Worm (Caenorhabditis elegans): ENCODE measurements around the gene cwp-1.

cwp-1 gene

DNA sequence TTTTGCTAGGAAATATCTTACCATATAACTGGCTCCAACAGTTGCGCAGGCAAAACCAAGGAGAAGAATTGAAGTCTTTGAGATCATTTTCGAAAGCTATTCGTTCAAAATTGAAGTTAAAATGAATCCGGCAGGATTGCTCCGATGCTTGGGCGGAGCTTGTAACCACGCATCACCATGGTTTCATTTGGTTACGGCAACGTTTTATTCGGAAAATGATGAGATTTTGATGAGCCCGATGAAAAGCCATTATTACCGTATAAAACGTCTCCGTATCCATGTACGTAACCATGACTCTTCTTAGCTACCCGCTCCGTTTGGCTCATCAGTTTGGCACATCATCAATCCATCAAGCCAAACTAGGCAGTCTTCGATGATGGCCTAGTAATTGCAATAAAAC, at the start of gene cwp-1:
TSS of gene cwp-1 (minus strand) at position 101 of the 400 bp plus-strand sequence.
- TF ChIP-seq sea-1 (GFP tag; conservative IDR thresholded peaks at IDR 0.05) (no peak), hmg-4 (GFP tag; optimal IDR thresholded peaks at IDR 0.05) (no peak), ceh-13 (GFP tag; optimal IDR thresholded peaks at IDR 0.05) (no peak), hmbx-1 (tag; optimal IDR thresholded peaks at IDR 0.05) (no peak), hnd-1 (tag; optimal IDR thresholded peaks at IDR 0.05) (no peak), F13C5.2 (tag; optimal IDR thresholded peaks at IDR 0.05) (no peak), scrt-1 (GFP tag; IDR thresholded peaks at IDR 0.05) (no peak), ama-1 (optimal IDR thresholded peaks at IDR 0.05) (no peak), flt-1 (GFP tag; IDR thresholded peaks at IDR 0.05) (no peak), tra-4 (tag; optimal IDR thresholded peaks at IDR 0.05) (no peak)

DNA sequence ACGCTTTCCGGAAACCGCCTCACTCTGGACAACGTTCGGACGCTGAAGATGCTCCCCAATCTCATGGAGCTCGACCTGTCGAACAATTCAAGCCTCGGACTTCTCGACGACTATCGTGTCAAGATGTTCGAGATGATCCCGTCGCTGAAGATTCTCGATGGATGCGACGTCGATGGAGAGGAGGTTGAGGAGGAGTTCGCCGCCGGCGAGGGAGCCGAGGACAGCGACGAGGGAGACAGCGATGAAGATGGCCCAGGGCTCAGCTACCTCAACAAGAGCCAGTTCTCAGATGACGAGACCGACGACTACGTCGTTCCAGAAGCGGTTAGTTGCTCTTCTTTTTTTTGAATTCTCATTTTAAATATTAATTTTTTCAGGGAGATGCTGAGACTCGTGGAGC, 49.7 kb upstream of the cwp-1 start:
- no peak for TF ChIP-seq tra-4 (tag; optimal IDR thresholded peaks at IDR 0.05)
- no peak for TF ChIP-seq tbx-11 (GFP tag; IDR thresholded peaks at IDR 0.05)
- no peak for TF ChIP-seq hmbx-1 (tag; optimal IDR thresholded peaks at IDR 0.05)
- TF ChIP-seq ets-7 (tag; optimal IDR thresholded peaks at IDR 0.05): no peak
- TF ChIP-seq ceh-36 (tag; optimal IDR thresholded peaks at IDR 0.05): no peak
- no peak for TF ChIP-seq scrt-1 (GFP tag; IDR thresholded peaks at IDR 0.05)
- no peak for TF ChIP-seq hnd-1 (tag; optimal IDR thresholded peaks at IDR 0.05)
- TF ChIP-seq hmg-4 (GFP tag; optimal IDR thresholded peaks at IDR 0.05): no peak
- no peak for TF ChIP-seq pes-1 (GFP tag; IDR thresholded peaks at IDR 0.05)
- TF ChIP-seq aly-1 (tag; optimal IDR thresholded peaks at IDR 0.05): no peak
- no peak for TF ChIP-seq ama-1 (optimal IDR thresholded peaks at IDR 0.05)
- no peak for TF ChIP-seq B0310.2 (tag; optimal IDR thresholded peaks at IDR 0.05)
- no peak for TF ChIP-seq sea-1 (GFP tag; conservative IDR thresholded peaks at IDR 0.05)
- no peak for TF ChIP-seq flt-1 (GFP tag; IDR thresholded peaks at IDR 0.05)
- no peak for TF ChIP-seq ceh-13 (GFP tag; optimal IDR thresholded peaks at IDR 0.05)
- no peak for TF ChIP-seq tbx-37 (GFP tag; conservative IDR thresholded peaks at IDR 0.05)
- no peak for TF ChIP-seq F13C5.2 (tag; optimal IDR thresholded peaks at IDR 0.05)

DNA sequence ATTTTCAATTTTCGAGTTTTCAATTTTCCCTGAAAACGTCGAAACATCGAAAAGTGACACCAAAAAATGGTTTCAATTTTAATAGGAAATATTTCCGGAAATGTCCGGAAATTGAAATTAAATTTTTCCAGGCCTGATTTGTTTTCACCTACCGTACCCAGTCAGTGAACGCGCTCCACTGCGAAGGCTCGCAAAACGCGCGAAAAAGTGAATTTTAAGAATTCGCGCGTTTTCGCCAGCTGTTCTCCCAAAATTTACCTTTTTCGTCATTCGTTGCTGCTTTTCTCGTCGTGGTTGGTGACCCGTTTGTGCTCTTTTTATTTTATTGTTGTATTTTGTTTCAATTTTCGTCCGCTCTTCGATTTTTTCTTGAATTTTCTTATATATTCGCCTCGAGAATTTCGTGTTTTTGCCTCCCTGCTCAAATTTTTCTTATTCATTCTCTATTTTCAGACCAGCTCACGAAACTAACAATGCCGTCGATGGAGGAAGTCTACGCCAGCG, 48.9 kb upstream of the cwp-1 start, which contains the start of gene T19H12.2:
TSS of gene T19H12.2 (plus strand) at position 454 of the 504 bp plus-strand sequence.
- TF ChIP-seq tbx-11 (GFP tag; IDR thresholded peaks at IDR 0.05): no peak

DNA sequence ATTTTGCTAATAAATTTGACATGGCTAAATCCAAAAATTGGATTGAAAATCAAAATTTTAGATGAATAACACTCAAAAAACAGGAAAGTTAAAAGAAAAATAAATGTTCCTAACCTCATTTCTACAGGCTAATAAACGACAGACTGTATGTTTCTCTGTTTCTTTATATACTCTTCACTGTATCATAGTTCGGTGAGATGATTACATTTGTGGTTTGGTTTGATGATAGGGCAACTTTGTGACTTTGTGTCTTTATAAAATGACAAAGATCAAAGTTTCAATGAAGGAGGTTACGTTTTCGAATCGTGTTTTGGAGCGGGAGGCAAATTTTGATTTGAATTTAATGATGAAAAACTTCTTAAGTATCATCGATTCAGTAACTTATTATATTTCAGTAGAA, 48.4 kb upstream of the cwp-1 start, which contains the start of gene ugt-12:
TSS of gene ugt-12 (minus strand) at position 153 of the 400 bp plus-strand sequence.
- no peak for TF ChIP-seq hmbx-1 (tag; optimal IDR thresholded peaks at IDR 0.05)
- TF ChIP-seq scrt-1 (GFP tag; IDR thresholded peaks at IDR 0.05): no peak
- no peak for TF ChIP-seq ceh-36 (tag; optimal IDR thresholded peaks at IDR 0.05)
- no peak for TF ChIP-seq hnd-1 (tag; optimal IDR thresholded peaks at IDR 0.05)
- TF ChIP-seq sea-1 (GFP tag; conservative IDR thresholded peaks at IDR 0.05): no peak
- no peak for TF ChIP-seq tbx-37 (GFP tag; conservative IDR thresholded peaks at IDR 0.05)
- TF ChIP-seq ceh-13 (GFP tag; optimal IDR thresholded peaks at IDR 0.05): no peak
- TF ChIP-seq ama-1 (optimal IDR thresholded peaks at IDR 0.05): no peak
- no peak for TF ChIP-seq hmg-4 (GFP tag; optimal IDR thresholded peaks at IDR 0.05)
- TF ChIP-seq F13C5.2 (tag; optimal IDR thresholded peaks at IDR 0.05): no peak
- TF ChIP-seq tra-4 (tag; optimal IDR thresholded peaks at IDR 0.05): no peak
- no peak for TF ChIP-seq B0310.2 (tag; optimal IDR thresholded peaks at IDR 0.05)
- no peak for TF ChIP-seq pes-1 (GFP tag; IDR thresholded peaks at IDR 0.05)
- TF ChIP-seq ets-7 (tag; optimal IDR thresholded peaks at IDR 0.05): no peak
- TF ChIP-seq tbx-11 (GFP tag; IDR thresholded peaks at IDR 0.05): no peak
- no peak for TF ChIP-seq aly-1 (tag; optimal IDR thresholded peaks at IDR 0.05)
- no peak for TF ChIP-seq flt-1 (GFP tag; IDR thresholded peaks at IDR 0.05)

DNA sequence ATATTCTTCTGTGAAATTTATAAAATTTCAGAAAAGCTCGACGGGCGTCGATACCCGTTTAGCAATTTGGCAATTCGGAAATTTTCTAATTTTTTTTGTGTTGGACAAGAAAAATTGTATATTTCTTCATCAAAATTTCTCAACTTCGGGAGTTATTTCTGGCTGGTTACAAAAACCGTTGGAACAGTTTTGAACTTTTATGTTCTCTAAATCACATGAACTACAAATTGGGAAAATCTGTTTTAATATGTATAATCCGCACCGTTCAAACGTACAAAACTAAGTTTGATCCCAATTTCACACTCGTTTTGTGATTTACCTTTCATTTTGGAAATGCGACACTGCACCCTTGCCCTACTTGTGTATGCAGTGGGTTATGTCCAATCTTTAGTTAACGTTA, 44.3 kb upstream of the cwp-1 start, which contains the start of gene T19H12.3:
TSS of gene T19H12.3 (plus strand) at position 301 of the 400 bp plus-strand sequence.
- TF ChIP-seq tbx-37 (GFP tag; conservative IDR thresholded peaks at IDR 0.05) (no peak), scrt-1 (GFP tag; IDR thresholded peaks at IDR 0.05) (no peak), flt-1 (GFP tag; IDR thresholded peaks at IDR 0.05) (no peak), ceh-36 (tag; optimal IDR thresholded peaks at IDR 0.05) (no peak), ama-1 (optimal IDR thresholded peaks at IDR 0.05) (no peak)

DNA sequence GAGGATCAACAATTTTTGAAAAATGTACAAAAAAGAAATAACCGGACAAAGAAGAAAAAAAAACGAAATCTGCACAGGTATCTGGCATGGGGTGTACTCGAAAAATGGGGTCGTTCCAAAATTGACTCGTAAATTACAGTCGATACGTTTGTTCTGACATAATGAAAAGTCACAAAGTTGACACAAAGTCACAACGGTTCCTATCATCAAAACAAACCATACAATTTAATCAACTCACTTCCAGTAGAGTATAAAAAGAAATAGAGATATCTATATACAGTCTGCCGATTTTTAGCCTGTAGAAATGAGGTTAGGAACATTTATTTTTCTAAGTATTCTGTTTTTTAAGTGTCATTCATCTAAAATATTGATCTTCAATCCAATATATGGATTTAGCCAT, 43.4 kb upstream of the cwp-1 start, which contains the start of gene T19H12.12:
TSS of gene T19H12.12 (plus strand) at position 301 of the 400 bp plus-strand sequence.
- TF ChIP-seq tra-4 (tag; optimal IDR thresholded peaks at IDR 0.05) (no peak), pes-1 (GFP tag; IDR thresholded peaks at IDR 0.05) (no peak), aly-1 (tag; optimal IDR thresholded peaks at IDR 0.05) (no peak), flt-1 (GFP tag; IDR thresholded peaks at IDR 0.05) (no peak), ceh-13 (GFP tag; optimal IDR thresholded peaks at IDR 0.05) (no peak), hnd-1 (tag; optimal IDR thresholded peaks at IDR 0.05) (no peak), hmg-4 (GFP tag; optimal IDR thresholded peaks at IDR 0.05) (no peak), ama-1 (optimal IDR thresholded peaks at IDR 0.05) (no peak), hmbx-1 (tag; optimal IDR thresholded peaks at IDR 0.05) (no peak), ets-7 (tag; optimal IDR thresholded peaks at IDR 0.05) (no peak)

DNA sequence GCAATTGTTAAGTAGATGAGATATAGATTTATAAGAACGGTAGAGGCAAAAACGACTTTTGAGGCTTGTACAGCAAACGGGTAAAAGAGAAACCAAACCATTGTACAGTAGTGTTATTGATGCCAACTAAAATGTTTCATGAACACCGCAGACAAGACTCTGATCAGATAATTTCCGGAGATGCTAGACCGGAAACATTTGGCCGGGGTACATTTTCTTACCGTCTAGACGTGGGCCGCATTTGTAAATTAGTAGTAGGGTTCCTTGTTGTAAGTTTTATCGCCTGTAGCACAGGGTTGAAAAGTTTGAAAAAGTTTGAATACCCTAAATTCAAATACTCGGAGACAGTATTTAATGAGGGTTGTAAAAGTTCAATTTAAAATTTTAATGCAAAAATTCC, 40.3 kb upstream of the cwp-1 start, which contains the start of gene str-32:
TSS of gene str-32 (minus strand) at position 101 of the 400 bp plus-strand sequence.
- TF ChIP-seq hmg-4 (GFP tag; optimal IDR thresholded peaks at IDR 0.05): no peak

DNA sequence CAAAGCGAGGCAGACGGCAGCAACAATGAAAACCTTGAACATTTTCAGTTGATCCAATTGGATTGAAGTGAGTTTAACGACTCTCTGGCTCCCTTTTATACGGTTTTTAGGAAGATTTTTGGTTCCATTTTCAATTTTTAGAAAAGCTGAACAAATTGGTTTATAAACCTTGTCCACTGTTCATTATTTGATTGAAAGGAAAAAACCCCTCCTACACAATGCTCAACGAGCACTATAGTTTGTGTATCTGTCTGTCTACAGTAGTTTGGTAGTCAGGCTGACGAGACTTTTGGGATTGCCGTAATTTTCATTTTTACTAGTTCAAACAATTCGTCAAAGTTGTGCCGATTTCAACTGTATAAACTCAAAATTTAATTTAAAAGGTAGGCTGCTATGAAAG, 38.2 kb upstream of the cwp-1 start, which contains the start of gene T19H12.15:
TSS of gene T19H12.15 (minus strand) at position 101 of the 400 bp plus-strand sequence.
- TF ChIP-seq ceh-13 (GFP tag; optimal IDR thresholded peaks at IDR 0.05) (no peak), pes-1 (GFP tag; IDR thresholded peaks at IDR 0.05) (no peak)

Data from whole organism, early embryonic.